Fruit fly (Drosophila melanogaster): ENCODE measurements around the gene CG6040.

- TF ChIP-seq psq (optimal IDR thresholded peaks at IDR 0.05) = no peak
- TF ChIP-seq pan (optimal IDR thresholded peaks at IDR 0.05) = no peak
- TF ChIP-seq Dll (optimal IDR thresholded peaks at IDR 0.05) = no peak
- no peak for TF ChIP-seq usp (GFP tag; optimal IDR thresholded peaks at IDR 0.05)
- no peak for TF ChIP-seq EcR (GFP tag; optimal IDR thresholded peaks at IDR 0.05)
- TF ChIP-seq CG8478 (optimal IDR thresholded peaks at IDR 0.05) = no peak
Observed at dm6 chr3R:19067876-19068406, 28.8 kb upstream of the CG6040 start.

Data from whole organism.